Worm (Caenorhabditis elegans) whole organism, L3 larva: ENCODE data around the gene F43D2.3.

Source experiments
- ama-1 ChIP-seq: fragments of 150-350 bp; optimal IDR thresholded peaks from 2 replicates; lab custom pipeline; 2018
- eor-1 ChIP-seq, 2 experiments: fragments of 150-350 bp; optimal IDR thresholded peaks; 2 replicates each; lab custom pipeline; 2014 to 2018; ENCODE audit warnings: missing biosample characterization in 2 of 2, missing genetic modification characterization in 2 of 2
- fkh-10 ChIP-seq: sonication (generic microtip); optimal IDR thresholded peaks from 2 replicates; lab custom pipeline; 2017; ENCODE audit warnings: missing biosample characterization, missing genetic modification reagents, missing genetic modification characterization
- nhr-11 ChIP-seq: fragments of 150-350 bp; optimal IDR thresholded peaks from 2 replicates; lab custom pipeline; 2014; ENCODE audit warnings: missing biosample characterization, missing genetic modification characterization
- nhr-23 ChIP-seq: fragments of 150-350 bp; optimal IDR thresholded peaks from 2 replicates; lab custom pipeline; 2014; ENCODE audit warnings: missing biosample characterization, missing genetic modification reagents, missing genetic modification characterization
- nhr-28 ChIP-seq: fragments of 150-350 bp; optimal IDR thresholded peaks from 2 replicates; lab custom pipeline; 2014; ENCODE audit warnings: missing biosample characterization, missing genetic modification characterization
- nhr-43 ChIP-seq: sonication (generic microtip); optimal IDR thresholded peaks from 2 replicates; lab custom pipeline; 2016; ENCODE audit warnings: mild to moderate bottlenecking, missing genetic modification characterization, missing compliant biosample characterization; ENCODE audit not compliant: poor library complexity, severe bottlenecking
- nhr-76 ChIP-seq: fragments of 150-350 bp; sonication (generic microtip); optimal IDR thresholded peaks from 5 replicates; lab custom pipeline; 2014; ENCODE audit warnings: missing biosample characterization, missing genetic modification characterization
- nhr-77 ChIP-seq: fragments of 150-350 bp; optimal IDR thresholded peaks from 2 replicates; lab custom pipeline; 2014; ENCODE audit warnings: missing biosample characterization, missing genetic modification characterization
- pqm-1 ChIP-seq: fragments of 150-350 bp; optimal IDR thresholded peaks from 2 replicates; lab custom pipeline; 2017; ENCODE audit warnings: missing biosample characterization, missing genetic modification characterization, inconsistent platforms
- unc-39 ChIP-seq: sonication (generic microtip); optimal IDR thresholded peaks from 4 replicates; lab custom pipeline; 2017; ENCODE audit warnings: missing biosample characterization, missing genetic modification characterization
- unc-62 ChIP-seq: fragments of 150-350 bp; sonication (generic microtip); optimal IDR thresholded peaks from 4 replicates; lab custom pipeline; 2014; ENCODE audit warnings: missing biosample characterization, missing genetic modification reagents, missing genetic modification characterization

DNA sequence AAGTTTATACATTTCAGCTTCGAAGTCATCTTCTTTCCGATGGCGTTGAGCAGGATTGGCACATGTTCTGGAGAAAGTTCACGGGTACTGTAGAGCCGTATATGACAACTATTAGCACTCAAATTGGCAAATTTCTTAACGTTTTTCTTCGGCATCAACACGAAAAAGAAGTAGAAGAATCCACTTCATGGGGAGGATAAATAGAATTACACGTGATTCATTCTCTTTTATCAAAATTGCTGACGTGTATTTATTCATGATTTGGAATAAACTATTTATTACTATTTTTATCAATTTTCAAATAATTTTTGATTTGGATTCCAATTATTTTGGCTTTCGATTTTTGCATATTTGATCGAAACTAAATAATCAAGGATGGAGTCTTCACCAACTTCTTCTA, 34.0 kb downstream of the F43D2.3 start, which contains the start of gene C47E8.1:
- TF ChIP-seq unc-62 (GFP tag; lab: Kevin White, UChicago) (no peak), nhr-11 (tag; lab: Kevin White, UChicago) (no peak), nhr-76 (tag; lab: Kevin White, UChicago) (no peak), pqm-1 (no peak), ama-1 (lab: Kevin White, UChicago) (no peak), nhr-28 (tag; lab: Kevin White, UChicago) (no peak), eor-1 (tag; optimal IDR thresholded peaks at IDR 0.05; lab: Kevin White, UChicago) (no peak), nhr-77 (no peak), nhr-43 (tag; lab: Kevin White, UChicago) (no peak), nhr-23 (no peak), fkh-10 (no peak), unc-39 (tag; lab: Kevin White, UChicago) (no peak)
